Worm (Caenorhabditis elegans) whole organism, late embryonic: ENCODE measurements around the gene F35H12.1.

ENCODE experiments used
- C08G9.2 ChIP-seq: sonication (generic microtip); optimal IDR thresholded peaks from 2 replicates; lab custom pipeline; 2016; ENCODE audit warnings: mild to moderate bottlenecking, missing genetic modification characterization, moderate library complexity, missing compliant biosample characterization
- C38D4.7 ChIP-seq: fragments of 200-800 bp; sonication (Bioruptor generic); optimal IDR thresholded peaks from 2 replicates; lab custom pipeline; 2018; ENCODE audit warnings: mild to moderate bottlenecking, missing genetic modification characterization, moderate library complexity, missing compliant biosample characterization
- K02D7.2 ChIP-seq: sonication (generic microtip); optimal IDR thresholded peaks from 2 replicates; lab custom pipeline; 2017; ENCODE audit warnings: mild to moderate bottlenecking, missing genetic modification characterization, missing compliant biosample characterization
- K09A11.1 ChIP-seq: sonication (generic microtip); optimal IDR thresholded peaks from 2 replicates; lab custom pipeline; 2017; ENCODE audit warnings: antibody characterized with exemption, mild to moderate bottlenecking, missing genetic modification characterization, missing compliant biosample characterization; ENCODE audit not compliant: insufficient read depth
- T23F11.4 ChIP-seq: fragments of 200-800 bp; sonication (Bioruptor generic); optimal IDR thresholded peaks from 2 replicates; lab custom pipeline; 2018; ENCODE audit warnings: mild to moderate bottlenecking, missing genetic modification characterization, missing compliant biosample characterization
- ahr-1 ChIP-seq: sonication (generic microtip); optimal IDR thresholded peaks from 2 replicates; lab custom pipeline; 2016; ENCODE audit warnings: missing genetic modification characterization, missing compliant biosample characterization
- ama-1 ChIP-seq: fragments of 150-350 bp; optimal IDR thresholded peaks from 2 replicates; lab custom pipeline; 2014
- ceh-14 ChIP-seq: sonication (generic microtip); optimal IDR thresholded peaks from 2 replicates; lab custom pipeline; 2016; ENCODE audit warnings: missing genotype, missing genetic modification characterization, missing compliant biosample characterization
- ceh-18 ChIP-seq: sonication (generic microtip); optimal IDR thresholded peaks from 2 replicates; lab custom pipeline; 2016; ENCODE audit warnings: missing genetic modification characterization, missing compliant biosample characterization
- ceh-19 ChIP-seq: fragments of 200-800 bp; sonication (Bioruptor generic); optimal IDR thresholded peaks from 2 replicates; lab custom pipeline; 2018; ENCODE audit warnings: mild to moderate bottlenecking, missing genetic modification characterization, missing compliant biosample characterization
- ceh-2 ChIP-seq: sonication (generic microtip); optimal IDR thresholded peaks from 2 replicates; lab custom pipeline; 2016; ENCODE audit warnings: missing genotype, missing genetic modification characterization, missing compliant biosample characterization
- ceh-22 ChIP-seq: sonication (generic microtip); optimal IDR thresholded peaks from 2 replicates; lab custom pipeline; 2017; ENCODE audit warnings: missing biosample characterization, missing genetic modification characterization
- ceh-24 ChIP-seq: sonication (generic microtip); optimal IDR thresholded peaks from 2 replicates; lab custom pipeline; 2016; ENCODE audit warnings: mild to moderate bottlenecking, missing genetic modification characterization, missing compliant biosample characterization
- ceh-31 ChIP-seq: sonication (generic microtip); optimal IDR thresholded peaks from 2 replicates; lab custom pipeline; 2016; ENCODE audit warnings: missing genetic modification characterization, missing compliant biosample characterization
- ceh-34 ChIP-seq: sonication (generic microtip); optimal IDR thresholded peaks from 2 replicates; lab custom pipeline; 2016; ENCODE audit warnings: mild to moderate bottlenecking, missing genetic modification characterization, missing compliant biosample characterization
- ceh-48 ChIP-seq: sonication (generic microtip); optimal IDR thresholded peaks from 2 replicates; lab custom pipeline; 2016; ENCODE audit warnings: missing genetic modification characterization, inconsistent platforms, missing compliant biosample characterization
- ceh-6 ChIP-seq: fragments of 200-800 bp; sonication (Bioruptor generic); optimal IDR thresholded peaks from 2 replicates; lab custom pipeline; 2018; ENCODE audit warnings: mild to moderate bottlenecking, missing genetic modification characterization, missing compliant biosample characterization
- che-1 ChIP-seq: sonication (generic microtip); optimal IDR thresholded peaks from 2 replicates; lab custom pipeline; 2016; ENCODE audit warnings: mild to moderate bottlenecking, missing genetic modification characterization, missing compliant biosample characterization
- dmd-4 ChIP-seq: sonication (generic microtip); optimal IDR thresholded peaks from 2 replicates; lab custom pipeline; 2016; ENCODE audit warnings: borderline replicate concordance, missing genetic modification characterization, missing compliant biosample characterization
- dve-1 ChIP-seq: sonication (generic microtip); optimal IDR thresholded peaks from 2 replicates; lab custom pipeline; 2017; ENCODE audit warnings: antibody characterized with exemption, mild to moderate bottlenecking, missing genetic modification characterization, missing compliant biosample characterization
- elt-4 ChIP-seq: sonication (generic microtip); optimal IDR thresholded peaks from 2 replicates; lab custom pipeline; 2016; ENCODE audit warnings: missing genetic modification characterization, missing compliant biosample characterization
- ets-4 ChIP-seq: sonication (generic microtip); optimal IDR thresholded peaks from 2 replicates; lab custom pipeline; 2016; ENCODE audit warnings: missing genetic modification characterization, missing compliant biosample characterization
- eyg-1 ChIP-seq: sonication (generic microtip); optimal IDR thresholded peaks from 2 replicates; lab custom pipeline; 2016; ENCODE audit warnings: missing genotype, missing genetic modification characterization, missing compliant biosample characterization
- fax-1 ChIP-seq: sonication (generic microtip); optimal IDR thresholded peaks from 2 replicates; lab custom pipeline; 2016; ENCODE audit warnings: missing genotype, missing genetic modification characterization, missing compliant biosample characterization
- fkh-6 ChIP-seq: sonication (generic microtip); optimal IDR thresholded peaks from 2 replicates; lab custom pipeline; 2016; ENCODE audit warnings: missing genetic modification characterization, missing compliant biosample characterization
- hlh-13 ChIP-seq: fragments of 200-800 bp; sonication (Bioruptor generic); optimal IDR thresholded peaks from 2 replicates; lab custom pipeline; 2018; ENCODE audit warnings: mild to moderate bottlenecking, missing genetic modification characterization, missing compliant biosample characterization
- hlh-15 ChIP-seq: sonication (generic microtip); optimal IDR thresholded peaks from 2 replicates; lab custom pipeline; 2016; ENCODE audit warnings: missing genetic modification characterization, missing compliant biosample characterization
- hlh-30 ChIP-seq: sonication (generic microtip); optimal IDR thresholded peaks from 2 replicates; lab custom pipeline; 2017; ENCODE audit warnings: antibody characterized with exemption, missing genetic modification characterization, missing compliant biosample characterization; ENCODE audit not compliant: insufficient read depth
- hlh-6 ChIP-seq: sonication (generic microtip); optimal IDR thresholded peaks from 2 replicates; lab custom pipeline; 2016; ENCODE audit warnings: missing genotype, missing genetic modification characterization, missing compliant biosample characterization
- hlh-8 ChIP-seq: sonication (generic microtip); optimal IDR thresholded peaks from 2 replicates; lab custom pipeline; 2016; ENCODE audit warnings: missing genotype, missing genetic modification characterization, missing compliant biosample characterization
- madf-2 ChIP-seq: sonication (generic microtip); optimal IDR thresholded peaks from 2 replicates; lab custom pipeline; 2017; ENCODE audit warnings: missing genetic modification characterization, missing compliant biosample characterization
- mec-3 ChIP-seq: sonication (generic microtip); optimal IDR thresholded peaks from 2 replicates; lab custom pipeline; 2016; ENCODE audit warnings: borderline replicate concordance, missing genetic modification characterization, missing compliant biosample characterization
- nfya-1 ChIP-seq: sonication (generic microtip); optimal IDR thresholded peaks from 2 replicates; lab custom pipeline; 2017; ENCODE audit warnings: missing genetic modification characterization, mild to moderate bottlenecking, missing compliant biosample characterization, antibody characterized with exemption, moderate library complexity
- nhr-11 ChIP-seq: fragments of 150-350 bp; optimal IDR thresholded peaks from 2 replicates; lab custom pipeline; 2014; ENCODE audit warnings: missing biosample characterization, missing genetic modification characterization
- npax-4 ChIP-seq: sonication (generic microtip); optimal IDR thresholded peaks from 2 replicates; lab custom pipeline; 2016; ENCODE audit warnings: missing genetic modification characterization, missing compliant biosample characterization
- pag-3 ChIP-seq: sonication (generic microtip); optimal IDR thresholded peaks from 2 replicates; lab custom pipeline; 2016; ENCODE audit warnings: missing compliant biosample characterization, missing genetic modification characterization, borderline replicate concordance
- pat-9 ChIP-seq: fragments of 200-800 bp; sonication (Bioruptor generic); optimal IDR thresholded peaks from 2 replicates; lab custom pipeline; 2018; ENCODE audit warnings: mild to moderate bottlenecking, missing genetic modification characterization, moderate library complexity, missing compliant biosample characterization
- pha-2 ChIP-seq: sonication (generic microtip); optimal IDR thresholded peaks from 2 replicates; lab custom pipeline; 2017; ENCODE audit warnings: mild to moderate bottlenecking, missing genetic modification characterization, missing compliant biosample characterization
- pha-4 ChIP-seq: fragments of 150-350 bp; optimal IDR thresholded peaks from 2 replicates; lab custom pipeline; 2018; ENCODE audit warnings: missing biosample characterization, missing genetic modification reagents, missing genetic modification characterization
- pqm-1 ChIP-seq: sonication (generic microtip); optimal IDR thresholded peaks from 2 replicates; lab custom pipeline; 2016; ENCODE audit warnings: missing genetic modification characterization, missing compliant biosample characterization
- pros-1 ChIP-seq: fragments of 150-350 bp; optimal IDR thresholded peaks from 2 replicates; lab custom pipeline; 2014; ENCODE audit warnings: missing biosample characterization, missing genetic modification reagents, missing genetic modification characterization
- ref-2 ChIP-seq: sonication (generic microtip); optimal IDR thresholded peaks from 2 replicates; lab custom pipeline; 2016; ENCODE audit warnings: missing genetic modification characterization, missing compliant biosample characterization
- sox-2 ChIP-seq: fragments of 200-800 bp; sonication (Bioruptor generic); IDR thresholded peaks from 2 replicates; pipeline ENCODE4 v1.3.6; 2022; ENCODE audit warnings: missing genetic modification reagents, missing genetic modification characterization, missing compliant biosample characterization
- sox-4 ChIP-seq: sonication (generic microtip); optimal IDR thresholded peaks from 2 replicates; lab custom pipeline; 2017; ENCODE audit warnings: mild to moderate bottlenecking, missing genetic modification characterization, inconsistent platforms, missing compliant biosample characterization
- tbx-7 ChIP-seq: sonication (generic microtip); optimal IDR thresholded peaks from 2 replicates; lab custom pipeline; 2016; ENCODE audit warnings: missing genotype, missing genetic modification characterization, missing compliant biosample characterization
- ttx-3 ChIP-seq: sonication (generic microtip); optimal IDR thresholded peaks from 2 replicates; lab custom pipeline; 2016; ENCODE audit warnings: missing genetic modification reagents, missing genetic modification characterization, missing compliant biosample characterization
- unc-3 ChIP-seq, 2 experiments: fragments of 200-800 bp in 1 of 2; sonication (Bioruptor generic) in 1 of 2; sonication (generic microtip) in 1 of 2; conservative IDR thresholded peaks in 1 of 2; optimal IDR thresholded peaks in 1 of 2; 2 replicates each; pipeline versions ENCODE4 v1.3.6 to Lab custom; 2016 to 2022; ENCODE audit warnings: missing compliant biosample characterization in 2 of 2, missing genetic modification characterization in 2 of 2, missing genetic modification reagents in 1 of 2
- unc-55 ChIP-seq: sonication (generic microtip); optimal IDR thresholded peaks from 2 replicates; lab custom pipeline; 2017; ENCODE audit warnings: missing biosample characterization, missing genetic modification reagents, missing genetic modification characterization
- zip-5 ChIP-seq: sonication (generic microtip); optimal IDR thresholded peaks from 2 replicates; lab custom pipeline; 2016; ENCODE audit warnings: missing genetic modification characterization, missing compliant biosample characterization

The F35H12.1 gene

DNA sequence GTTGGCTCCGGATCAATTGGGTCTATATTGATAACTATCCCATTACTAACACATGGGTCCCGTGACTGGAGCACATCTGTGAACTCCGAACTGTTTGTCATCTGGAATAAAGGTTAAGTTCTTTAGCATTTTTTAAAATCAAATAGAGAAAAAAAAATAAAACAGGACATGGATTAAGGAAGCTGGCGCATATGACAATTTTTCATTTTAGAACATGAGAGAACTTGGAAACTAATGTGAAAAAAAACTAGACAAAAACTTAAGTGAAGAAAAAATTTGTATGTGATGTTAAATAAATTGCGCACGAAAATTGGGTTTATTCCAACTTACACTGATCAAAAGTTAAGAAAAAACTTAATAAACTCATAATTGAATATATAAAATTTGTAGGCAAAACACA, 15.2 kb downstream of the F35H12.1 start, which contains the start of gene sms-2:
TSS of gene sms-2 (minus strand) at position 101 of the 400 bp plus-strand sequence.
- TF ChIP-seq pha-2 (tag; lab: Kevin White, UChicago) = no peak
- no peak for TF ChIP-seq ceh-19 (GFP tag; lab: Kevin White, UChicago)
- TF ChIP-seq hlh-30 (tag; lab: Kevin White, UChicago) = no peak
- TF ChIP-seq ceh-34 (tag; lab: Kevin White, UChicago) = no peak
- TF ChIP-seq hlh-8 (tag; lab: Kevin White, UChicago) = no peak
- TF ChIP-seq ceh-31 (tag; lab: Kevin White, UChicago) = no peak
- no peak for TF ChIP-seq ttx-3 (tag; lab: Kevin White, UChicago)
- TF ChIP-seq C08G9.2 (tag; lab: Kevin White, UChicago) = no peak
- TF ChIP-seq K09A11.1 (tag; lab: Kevin White, UChicago) = no peak
- no peak for TF ChIP-seq ama-1 (lab: Kevin White, UChicago)
- TF ChIP-seq npax-4 (tag; lab: Kevin White, UChicago) = no peak
- no peak for TF ChIP-seq dve-1 (tag; lab: Kevin White, UChicago)
- TF ChIP-seq mec-3 = no peak
- no peak for TF ChIP-seq ceh-18 (tag; lab: Kevin White, UChicago)
- no peak for TF ChIP-seq pat-9 (tag; lab: Kevin White, UChicago)
- no peak for TF ChIP-seq ref-2 (tag; lab: Kevin White, UChicago)

DNA sequence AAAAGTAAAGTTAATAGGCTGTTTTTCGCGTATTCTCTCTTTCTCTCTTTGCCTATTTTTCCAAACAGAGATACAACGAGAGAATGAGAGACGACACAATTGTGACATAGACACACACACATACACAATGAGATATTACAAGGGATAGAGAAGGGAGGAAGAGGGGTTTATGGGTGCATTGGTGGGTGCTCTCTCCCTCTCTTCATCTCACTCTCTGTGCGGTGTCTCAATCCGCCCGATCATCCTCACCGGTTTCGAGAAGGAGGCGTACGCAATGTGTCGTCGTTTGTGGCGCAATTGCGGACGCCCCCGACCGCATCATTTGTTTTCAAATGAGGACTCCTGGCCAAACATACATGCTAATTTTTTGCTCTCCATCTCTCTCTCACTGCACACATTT, 15.9 kb downstream of the F35H12.1 start:
- no peak for TF ChIP-seq elt-4 (tag; lab: Kevin White, UChicago)
- TF ChIP-seq ceh-2 (tag; lab: Kevin White, UChicago) = peak; percentile 83
- TF ChIP-seq dmd-4 (tag; lab: Kevin White, UChicago) = no peak
- no peak for TF ChIP-seq ceh-24 (tag; lab: Kevin White, UChicago)
- peak; percentile 0 for TF ChIP-seq tbx-7
- peak; percentile 93 for TF ChIP-seq unc-55 (GFP tag; lab: Kevin White, UChicago)
- no peak for TF ChIP-seq hlh-15 (tag; lab: Kevin White, UChicago)
- TF ChIP-seq dve-1 (tag; lab: Kevin White, UChicago) = peak; percentile 94
- TF ChIP-seq ceh-14 (tag; lab: Kevin White, UChicago) = peak; percentile 79
- peak; percentile 43 for TF ChIP-seq sox-4 (tag; lab: Kevin White, UChicago)
- TF ChIP-seq nhr-11 (tag; lab: Kevin White, UChicago) = no peak
- peak; percentile 79 for TF ChIP-seq hlh-30 (tag; lab: Kevin White, UChicago)
- peak; percentile 96 for TF ChIP-seq nfya-1
- TF ChIP-seq T23F11.4 (GFP tag; lab: Kevin White, UChicago) = peak; percentile 39
- TF ChIP-seq eyg-1 (tag; lab: Kevin White, UChicago) = peak; percentile 49
- TF ChIP-seq ceh-22 (tag; lab: Kevin White, UChicago) = peak; percentile 28
- no peak for TF ChIP-seq pqm-1
- no peak for TF ChIP-seq npax-4 (tag; lab: Kevin White, UChicago)
- TF ChIP-seq sox-2 (GFP tag; lab: Robert Waterston, UW) = peak; percentile 56
- TF ChIP-seq ceh-34 (tag; lab: Kevin White, UChicago) = peak; percentile 95
- TF ChIP-seq ceh-48 (tag; lab: Kevin White, UChicago) = peak; percentile 27
- TF ChIP-seq ceh-19 (GFP tag; lab: Kevin White, UChicago) = peak; percentile 79
- no peak for TF ChIP-seq pha-4
- TF ChIP-seq hlh-6 = peak; percentile 57
- peak; percentile 59 for TF ChIP-seq ttx-3 (tag; lab: Kevin White, UChicago)
- peak; percentile 55 for TF ChIP-seq ceh-6
- no peak for TF ChIP-seq C38D4.7 (GFP tag; lab: Kevin White, UChicago)
- no peak for TF ChIP-seq che-1 (tag; lab: Kevin White, UChicago)
- TF ChIP-seq zip-5 (tag; lab: Kevin White, UChicago) = no peak
- no peak for TF ChIP-seq hlh-13
- TF ChIP-seq ahr-1 = no peak
- peak; percentile 81 for TF ChIP-seq pag-3 (tag; lab: Kevin White, UChicago)
- TF ChIP-seq K02D7.2 (tag; lab: Kevin White, UChicago) = no peak
- peak; percentile 97 for TF ChIP-seq ceh-31 (tag; lab: Kevin White, UChicago)
- peak; percentile 27 for TF ChIP-seq fkh-6 (tag; lab: Kevin White, UChicago)
- TF ChIP-seq madf-2 (tag; lab: Kevin White, UChicago) = peak; percentile 49
- no peak for TF ChIP-seq ama-1 (lab: Kevin White, UChicago)
- peak; percentile 98 for TF ChIP-seq pros-1 (tag; lab: Kevin White, UChicago)
- peak; percentile 42 for TF ChIP-seq ets-4 (tag; lab: Kevin White, UChicago)
- peak; percentile 74 for TF ChIP-seq pat-9 (tag; lab: Kevin White, UChicago)
- peak; percentile 56 for TF ChIP-seq fax-1
- no peak for TF ChIP-seq unc-3 (GFP tag; conservative IDR thresholded peaks at IDR 0.05; lab: Robert Waterston, UW)
- peak; percentile 72 for TF ChIP-seq unc-3 (tag; optimal IDR thresholded peaks at IDR 0.05; lab: Kevin White, UChicago)
